Fruit fly (Drosophila melanogaster) S2 (cell line): ENCODE data around the gene Rh7.

Experiments
- CG8478 ChIP-seq: fragments of >200 bp; optimal IDR thresholded peaks from 2 replicates; lab custom pipeline; 2018
- CTCF ChIP-seq, 2 experiments: fragments of >200 bp; optimal IDR thresholded peaks; 2 replicates each; lab custom pipeline; 2018

DNA sequence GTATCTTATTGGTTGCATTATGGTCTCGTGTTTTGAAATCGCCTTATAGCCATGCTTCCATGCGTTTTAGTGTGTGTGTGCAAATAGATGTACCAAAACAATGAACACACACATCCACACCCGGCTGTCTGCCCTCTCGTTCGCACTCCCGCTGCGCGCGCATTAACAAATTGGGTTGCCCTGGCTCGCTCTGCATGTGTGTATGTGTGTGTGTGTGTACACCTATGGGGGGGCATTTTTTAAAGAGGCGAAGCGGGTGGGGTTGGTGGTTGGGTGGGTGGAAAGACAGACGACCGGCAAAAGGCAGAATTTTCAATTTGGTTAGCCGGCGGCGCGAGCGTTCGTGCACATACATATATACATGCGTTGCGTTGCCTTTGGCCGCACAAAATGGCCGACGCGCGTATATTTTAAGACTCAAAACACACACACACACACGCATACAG, 51.1 kb downstream of the Rh7 start:
- TF ChIP-seq CTCF (optimal IDR thresholded peaks at IDR 0.05; lab: Kevin White, UChicago) (no peak), CG8478 (lab: Kevin White, UChicago) (no peak)
